Worm (Caenorhabditis elegans): ENCODE data around the gene ZC395.11.

DNA sequence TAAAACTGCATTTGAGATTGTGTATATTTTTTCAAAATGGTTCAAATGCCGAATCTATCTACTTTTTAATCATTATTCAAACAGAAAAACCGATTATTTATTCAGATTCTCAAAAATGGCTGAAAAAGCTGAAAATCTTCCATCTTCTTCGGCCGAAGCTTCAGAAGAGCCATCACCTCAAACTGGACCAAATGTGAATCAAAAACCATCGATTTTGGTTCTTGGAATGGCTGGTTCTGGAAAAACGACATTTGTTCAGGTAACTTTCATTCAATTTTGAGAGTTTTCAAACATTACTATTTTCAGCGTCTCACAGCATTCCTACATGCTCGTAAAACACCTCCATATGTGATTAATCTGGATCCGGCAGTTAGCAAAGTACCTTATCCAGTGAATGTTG is 27.2 kb downstream of the ZC395.11 start, which contains the start of gene gop-2:
- no peak for TF ChIP-seq him-1 (tag; optimal IDR thresholded peaks at IDR 0.05)
- TF ChIP-seq dao-5 (tag; optimal IDR thresholded peaks at IDR 0.05), result no peak

Measured in whole organism, L4/young adult.